Worm (Caenorhabditis elegans): ENCODE results near the gene cyp-33C6.

cyp-33C6 gene

DNA sequence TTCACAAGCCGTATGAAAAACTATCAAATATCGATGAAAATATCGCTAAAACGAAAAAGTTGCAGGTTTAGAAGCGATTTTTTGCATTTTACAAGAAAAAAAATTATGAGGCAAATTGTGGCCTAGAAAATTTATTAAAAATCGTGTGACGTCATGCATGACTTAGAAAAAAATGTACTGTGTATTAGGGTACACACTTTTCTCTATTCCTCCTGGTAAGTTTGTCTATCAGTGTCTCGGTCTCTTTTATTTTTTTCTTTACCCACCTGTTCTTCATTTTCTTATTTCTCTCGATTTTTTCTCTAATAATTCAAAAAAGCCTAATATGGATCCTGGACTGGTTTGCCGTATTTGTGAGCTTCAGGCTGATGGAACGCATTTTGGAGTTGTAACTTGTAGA, 35.9 kb upstream of the cyp-33C6 start, which contains the start of gene nhr-227:
Gene nhr-227 (plus strand): TSS at position 326 of the 400 bp plus-strand sequence.
- no peak for TF ChIP-seq tbx-7 (tag; optimal IDR thresholded peaks at IDR 0.05)

DNA sequence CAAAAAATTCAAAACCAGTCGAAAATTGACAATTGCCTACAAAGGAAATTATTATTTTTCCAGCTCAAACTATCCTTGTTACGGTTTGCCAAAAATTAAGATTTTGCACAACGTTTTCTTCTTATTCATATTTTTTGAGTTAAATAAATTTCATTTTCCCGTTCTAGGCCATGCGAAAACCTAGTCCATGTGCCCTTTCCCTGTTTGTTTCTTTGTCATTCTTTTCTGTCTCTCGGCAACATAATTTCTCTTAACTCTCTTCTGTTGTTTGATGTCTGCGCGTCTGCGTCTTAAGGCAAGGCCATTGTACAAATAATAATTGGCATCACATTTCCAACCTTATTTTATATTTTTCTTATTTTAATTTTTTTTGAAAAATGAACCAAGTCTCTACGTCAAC, 32.3 kb upstream of the cyp-33C6 start, which contains the start of gene nhr-228:
Gene nhr-228 (plus strand): TSS at position 261 of the 400 bp plus-strand sequence.
- no peak for TF ChIP-seq fkh-10 (GFP tag; optimal IDR thresholded peaks at IDR 0.05)
- peak; percentile 29 for TF ChIP-seq dve-1 (tag; optimal IDR thresholded peaks at IDR 0.05)
- peak; percentile 18 for TF ChIP-seq pax-1 (tag; optimal IDR thresholded peaks at IDR 0.05)
- no peak for TF ChIP-seq elt-2 (tag; optimal IDR thresholded peaks at IDR 0.05)
- peak; percentile 3 for TF ChIP-seq nfya-1 (tag; optimal IDR thresholded peaks at IDR 0.05)
- TF ChIP-seq K02D7.2 (tag; optimal IDR thresholded peaks at IDR 0.05), result no peak
- peak; percentile 6 for TF ChIP-seq tbx-2 (tag; optimal IDR thresholded peaks at IDR 0.05)
- TF ChIP-seq lin-11 (tag; optimal IDR thresholded peaks at IDR 0.05), result no peak
- no peak for TF ChIP-seq ets-4 (tag; optimal IDR thresholded peaks at IDR 0.05)
- TF ChIP-seq fkh-6 (tag; optimal IDR thresholded peaks at IDR 0.05), result no peak
- no peak for TF ChIP-seq mec-3 (tag; optimal IDR thresholded peaks at IDR 0.05; ENCODE audit: borderline replicate concordance)
- no peak for TF ChIP-seq eyg-1 (tag; optimal IDR thresholded peaks at IDR 0.05)
- peak; percentile 22 for TF ChIP-seq ceh-31 (tag; optimal IDR thresholded peaks at IDR 0.05)
- TF ChIP-seq dmd-4 (tag; optimal IDR thresholded peaks at IDR 0.05; ENCODE audit: borderline replicate concordance), result no peak
- no peak for TF ChIP-seq pat-9 (tag; optimal IDR thresholded peaks at IDR 0.05)
- no peak for TF ChIP-seq syd-9 (tag; optimal IDR thresholded peaks at IDR 0.05)
- TF ChIP-seq unc-42 (tag; optimal IDR thresholded peaks at IDR 0.05), result peak; percentile 13
- TF ChIP-seq ceh-2 (tag; optimal IDR thresholded peaks at IDR 0.05), result peak; percentile 4
- TF ChIP-seq ceh-45 (GFP tag; IDR thresholded peaks at IDR 0.05), result no peak
- no peak for TF ChIP-seq lim-6 (tag; optimal IDR thresholded peaks at IDR 0.05)
- no peak for TF ChIP-seq F13H6.1 (tag; optimal IDR thresholded peaks at IDR 0.05)
- no peak for TF ChIP-seq zip-5 (tag; optimal IDR thresholded peaks at IDR 0.05)
- peak; percentile 35 for TF ChIP-seq ceh-34 (tag; optimal IDR thresholded peaks at IDR 0.05)
- TF ChIP-seq gmeb-2 (tag; optimal IDR thresholded peaks at IDR 0.05), result no peak
- no peak for TF ChIP-seq unc-3 (GFP tag; conservative IDR thresholded peaks at IDR 0.05)
- TF ChIP-seq unc-3 (tag; optimal IDR thresholded peaks at IDR 0.05), result no peak

DNA sequence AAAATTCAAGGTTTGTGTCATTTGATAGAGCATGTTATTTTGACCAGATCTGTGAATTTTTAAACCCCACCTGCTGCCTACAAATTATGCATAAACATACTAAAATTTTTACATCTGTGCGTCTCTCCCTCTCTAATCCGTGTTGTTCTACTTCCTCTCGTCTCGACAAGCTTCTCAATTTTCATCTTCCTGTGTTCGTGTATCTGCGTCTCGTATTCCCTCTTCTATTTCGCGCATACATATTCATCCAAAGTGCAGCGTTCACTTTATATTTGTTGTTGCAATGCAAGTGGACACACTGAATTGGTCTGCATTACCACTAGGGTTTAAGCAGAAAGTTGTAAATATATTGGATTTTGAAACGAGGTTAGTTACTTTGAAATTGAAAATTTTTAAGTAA, 29.3 kb upstream of the cyp-33C6 start, which contains the start of gene fbxa-137:
Gene fbxa-137 (plus strand): TSS at position 274 of the 400 bp plus-strand sequence.
- TF ChIP-seq pat-9 (tag; optimal IDR thresholded peaks at IDR 0.05), result no peak
- no peak for TF ChIP-seq eyg-1 (tag; optimal IDR thresholded peaks at IDR 0.05)
- no peak for TF ChIP-seq tbx-7 (tag; optimal IDR thresholded peaks at IDR 0.05)
- no peak for TF ChIP-seq pqm-1 (tag; optimal IDR thresholded peaks at IDR 0.05)
- peak; percentile 7 for TF ChIP-seq pha-2 (tag; optimal IDR thresholded peaks at IDR 0.05)
- TF ChIP-seq npax-4 (tag; optimal IDR thresholded peaks at IDR 0.05), result no peak
- no peak for TF ChIP-seq Y22D7AL.16 (tag; optimal IDR thresholded peaks at IDR 0.05)
- peak; percentile 35 for TF ChIP-seq nfya-1 (tag; optimal IDR thresholded peaks at IDR 0.05)
- TF ChIP-seq ceh-2 (tag; optimal IDR thresholded peaks at IDR 0.05), result no peak
- peak; percentile 87 for TF ChIP-seq ceh-34 (tag; optimal IDR thresholded peaks at IDR 0.05)
- no peak for TF ChIP-seq nhr-11 (tag; optimal IDR thresholded peaks at IDR 0.05)
- no peak for TF ChIP-seq zip-5 (tag; optimal IDR thresholded peaks at IDR 0.05)
- TF ChIP-seq dmd-4 (tag; optimal IDR thresholded peaks at IDR 0.05; ENCODE audit: borderline replicate concordance), result no peak
- TF ChIP-seq ceh-24 (tag; optimal IDR thresholded peaks at IDR 0.05), result no peak
- TF ChIP-seq ets-4 (tag; optimal IDR thresholded peaks at IDR 0.05), result no peak
- TF ChIP-seq ceh-31 (tag; optimal IDR thresholded peaks at IDR 0.05), result peak; percentile 12
- no peak for TF ChIP-seq odd-2 (tag; optimal IDR thresholded peaks at IDR 0.05)

DNA sequence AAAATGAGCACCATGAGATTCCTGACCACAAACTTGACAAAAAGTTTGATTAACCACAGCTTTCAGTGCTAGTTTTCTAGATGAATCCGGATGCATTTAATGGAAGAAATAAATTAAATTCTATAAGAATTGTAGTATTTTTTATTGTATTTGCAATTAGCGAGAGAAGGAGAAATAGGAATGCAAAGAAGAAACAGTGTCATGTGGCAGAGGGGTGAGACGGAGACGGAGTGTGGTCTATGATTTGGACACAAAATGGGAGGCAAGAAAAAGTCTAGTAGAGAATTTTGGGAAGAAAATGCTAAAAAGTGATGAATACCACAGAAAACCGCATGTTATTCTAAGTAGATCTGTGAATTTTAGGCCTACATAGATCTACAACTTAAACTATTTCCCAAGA, 28.8 kb upstream of the cyp-33C6 start, which contains the start of gene nhr-59:
Gene nhr-59 (minus strand): TSS at position 214 of the 400 bp plus-strand sequence.
- TF ChIP-seq hlh-30 (tag; optimal IDR thresholded peaks at IDR 0.05; ENCODE audit: insufficient read depth) (peak; percentile 44), dmd-4 (tag; optimal IDR thresholded peaks at IDR 0.05; ENCODE audit: borderline replicate concordance) (no peak)
